Worm (Caenorhabditis elegans): ENCODE data around the gene ifa-4.

DNA sequence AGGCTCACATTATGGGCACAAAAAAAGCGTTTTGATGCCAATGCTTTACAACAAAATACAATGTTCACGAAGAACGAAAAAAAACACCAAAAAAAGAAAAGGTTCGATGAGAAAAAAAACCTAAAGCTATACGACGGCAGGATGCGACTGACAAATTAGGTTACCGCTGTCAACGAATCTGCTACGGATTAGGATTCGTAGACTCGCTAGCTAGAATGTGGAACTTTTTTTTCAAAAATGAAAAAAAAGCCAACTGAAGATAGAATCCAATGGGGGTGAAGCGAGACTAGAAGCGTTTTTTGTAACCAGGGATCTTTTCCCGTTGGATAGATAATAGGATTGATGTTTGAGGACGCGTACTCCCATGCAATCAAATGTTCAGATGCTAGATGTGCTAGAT, 13.8 kb downstream of the ifa-4 start:
- TF ChIP-seq sma-9 (GFP tag; optimal IDR thresholded peaks at IDR 0.05) = peak; percentile 17
- no peak for TF ChIP-seq sma-9 (tag; optimal IDR thresholded peaks at IDR 0.05)
- TF ChIP-seq egl-27 (tag; optimal IDR thresholded peaks at IDR 0.05) = no peak
- TF ChIP-seq unc-39 (tag; optimal IDR thresholded peaks at IDR 0.05) = no peak
- no peak for TF ChIP-seq lsy-2 (tag; optimal IDR thresholded peaks at IDR 0.05)
- no peak for TF ChIP-seq snpc-4 (tag; optimal IDR thresholded peaks at IDR 0.05)
- no peak for TF ChIP-seq nhr-11 (tag; optimal IDR thresholded peaks at IDR 0.05)
